Worm (Caenorhabditis elegans): ENCODE data around the gene F14H3.14.
"Not testable (repeated sequence)": the region's sequence is repeated elsewhere in the genome, so short reads cannot be mapped to it uniquely, and the experiment has no call there.

DNA sequence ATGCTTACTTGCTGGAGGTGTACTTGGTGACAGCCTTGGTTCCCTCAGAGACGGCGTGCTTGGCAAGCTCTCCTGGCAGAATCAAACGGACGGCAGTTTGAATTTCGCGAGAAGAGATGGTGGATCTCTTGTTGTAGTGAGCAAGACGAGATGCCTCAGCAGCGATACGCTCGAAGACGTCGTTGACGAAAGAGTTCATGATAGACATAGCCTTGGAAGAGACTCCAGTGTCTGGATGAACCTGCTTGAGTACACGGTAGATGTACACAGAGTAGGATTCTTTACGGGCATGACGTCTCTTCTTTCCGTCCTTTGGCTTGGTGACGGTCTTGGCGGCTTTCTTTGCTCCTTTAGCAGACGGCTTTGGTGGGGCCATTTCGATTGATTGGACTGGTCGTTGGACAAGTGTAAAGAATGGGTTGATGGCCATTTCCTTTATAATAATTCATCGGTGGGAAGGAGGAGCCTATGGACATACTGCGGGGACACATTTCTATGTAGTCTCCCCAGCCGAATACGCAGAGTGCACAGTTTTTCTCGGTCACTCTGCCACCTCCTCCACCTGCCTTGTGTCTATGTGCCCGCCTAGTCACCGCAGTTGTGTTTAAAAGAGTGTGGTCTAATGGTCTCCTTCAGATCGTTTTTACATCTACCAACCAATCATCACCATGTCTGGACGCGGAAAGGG, 22.4 kb downstream of the F14H3.14 start, which contains the start of the genes his-4 and his-3:
- TF ChIP-seq dao-5, W03F9.2, him-1 (tag; optimal IDR thresholded peaks at IDR 0.05): not testable (repeated sequence)

Data from whole organism, L4/young adult.